Worm (Caenorhabditis elegans): ENCODE measurements around the gene F10E9.11.
"Not testable (repeated sequence)": the region's sequence is repeated elsewhere in the genome, so short reads cannot be mapped to it uniquely, and the experiment has no call there.

ce11 chrIII:8347822-8348221, 28.8 kb upstream of the F10E9.11 start, which contains the start of gene clc-29:
- not testable (repeated sequence) for TF ChIP-seq ets-7 (tag; optimal IDR thresholded peaks at IDR 0.05); ama-1 (optimal IDR thresholded peaks at IDR 0.05); sea-1 (GFP tag; conservative IDR thresholded peaks at IDR 0.05); ceh-13 (GFP tag; optimal IDR thresholded peaks at IDR 0.05)

Data from whole organism, early embryonic.